Worm (Caenorhabditis elegans) whole organism, mixed stage, embryonic: ENCODE data around the gene nep-17.

Experiments used
- M03D4.4 ChIP-seq: sonication (generic microtip); optimal IDR thresholded peaks from 2 replicates; lab custom pipeline; 2017; ENCODE audit warnings: mild to moderate bottlenecking, missing genetic modification characterization, missing compliant biosample characterization
- bed-3 ChIP-seq: fragments of 200-800 bp; sonication (Bioruptor generic); optimal IDR thresholded peaks from 3 replicates; lab custom pipeline; 2018; ENCODE audit warnings: mild to moderate bottlenecking, missing genetic modification characterization, moderate library complexity, missing compliant biosample characterization
- blmp-1 ChIP-seq: fragments of 150-350 bp; optimal IDR thresholded peaks from 2 replicates; lab custom pipeline; 2014; ENCODE audit warnings: missing biosample characterization, missing genetic modification characterization
- ceh-39 ChIP-seq: fragments of 150-350 bp; optimal IDR thresholded peaks from 2 replicates; lab custom pipeline; 2014; ENCODE audit warnings: missing biosample characterization, missing genetic modification characterization
- ceh-43 ChIP-seq: fragments of 200-800 bp; sonication (Bioruptor generic); optimal IDR thresholded peaks from 2 replicates; lab custom pipeline; 2018; ENCODE audit warnings: mild to moderate bottlenecking, missing genetic modification characterization, moderate library complexity, missing compliant biosample characterization
- ceh-83 ChIP-seq: fragments of 200-800 bp; sonication (Bioruptor generic); optimal IDR thresholded peaks from 2 replicates; lab custom pipeline; 2018; ENCODE audit warnings: mild to moderate bottlenecking, missing genetic modification characterization, missing compliant biosample characterization
- ces-1 ChIP-seq: fragments of 150-350 bp; optimal IDR thresholded peaks from 2 replicates; lab custom pipeline; 2014; ENCODE audit warnings: missing biosample characterization, missing genetic modification reagents, missing genetic modification characterization
- cnd-1 ChIP-seq: fragments of 200-800 bp; sonication (Bioruptor generic); optimal IDR thresholded peaks from 2 replicates; lab custom pipeline; 2018; ENCODE audit warnings: mild to moderate bottlenecking, missing genetic modification characterization, missing compliant biosample characterization
- drap-1 ChIP-seq: fragments of 200-800 bp; sonication (Bioruptor generic); optimal IDR thresholded peaks from 3 replicates; lab custom pipeline; 2018; ENCODE audit warnings: mild to moderate bottlenecking, missing genetic modification characterization, missing compliant biosample characterization
- elt-1 ChIP-seq: sonication (generic microtip); optimal IDR thresholded peaks from 2 replicates; lab custom pipeline; 2017; ENCODE audit warnings: missing genetic modification characterization, mild to moderate bottlenecking, missing compliant biosample characterization, antibody characterized with exemption, moderate library complexity, borderline replicate concordance; ENCODE audit not compliant: insufficient read depth
- elt-3 ChIP-seq: fragments of 150-350 bp; optimal IDR thresholded peaks from 2 replicates; lab custom pipeline; 2014; ENCODE audit warnings: missing biosample characterization, missing genetic modification characterization
- flh-1 ChIP-seq: fragments of 200-800 bp; sonication (Bioruptor generic); optimal IDR thresholded peaks from 2 replicates; lab custom pipeline; 2018; ENCODE audit warnings: mild to moderate bottlenecking, missing genetic modification characterization, moderate library complexity, missing compliant biosample characterization
- ham-2 ChIP-seq: fragments of 200-800 bp; sonication (Bioruptor generic); optimal IDR thresholded peaks from 2 replicates; lab custom pipeline; 2018; ENCODE audit warnings: mild to moderate bottlenecking, missing genetic modification characterization, missing compliant biosample characterization
- hlh-1 ChIP-seq: fragments of 150-350 bp; optimal IDR thresholded peaks from 2 replicates; lab custom pipeline; 2014; ENCODE audit warnings: missing biosample characterization, missing genetic modification reagents, missing genetic modification characterization
- lin-13 ChIP-seq: fragments of 150-350 bp; optimal IDR thresholded peaks from 2 replicates; lab custom pipeline; 2014; ENCODE audit warnings: missing biosample characterization, missing genetic modification characterization
- lin-32 ChIP-seq: fragments of 200-800 bp; sonication (Bioruptor generic); optimal IDR thresholded peaks from 2 replicates; lab custom pipeline; 2018; ENCODE audit warnings: mild to moderate bottlenecking, missing genetic modification characterization, missing compliant biosample characterization
- lsy-2 ChIP-seq: fragments of 150-350 bp; optimal IDR thresholded peaks from 2 replicates; lab custom pipeline; 2014; ENCODE audit warnings: missing biosample characterization, missing genetic modification characterization
- mab-5 ChIP-seq: fragments of 150-350 bp; optimal IDR thresholded peaks from 2 replicates; lab custom pipeline; 2014; ENCODE audit warnings: missing biosample characterization, missing genetic modification characterization
- mep-1 ChIP-seq: fragments of 150-350 bp; optimal IDR thresholded peaks from 2 replicates; lab custom pipeline; 2017; ENCODE audit warnings: missing biosample characterization, missing genetic modification reagents, missing genetic modification characterization, inconsistent platforms
- mls-2 ChIP-seq: sonication (generic microtip); optimal IDR thresholded peaks from 2 replicates; lab custom pipeline; 2016; ENCODE audit warnings: mild to moderate bottlenecking, missing genetic modification characterization, moderate library complexity, missing compliant biosample characterization
- nhr-12 ChIP-seq: fragments of 150-350 bp; optimal IDR thresholded peaks from 2 replicates; lab custom pipeline; 2014; ENCODE audit warnings: missing biosample characterization, missing genetic modification characterization
- nhr-2 ChIP-seq: fragments of 150-350 bp; optimal IDR thresholded peaks from 2 replicates; lab custom pipeline; 2014; ENCODE audit warnings: missing biosample characterization, missing genetic modification characterization
- nhr-237 ChIP-seq: fragments of 150-350 bp; optimal IDR thresholded peaks from 2 replicates; lab custom pipeline; 2014; ENCODE audit warnings: missing biosample characterization, missing genetic modification characterization
- nhr-28 ChIP-seq: fragments of 150-350 bp; optimal IDR thresholded peaks from 2 replicates; lab custom pipeline; 2014; ENCODE audit warnings: missing biosample characterization, missing genetic modification characterization
- nhr-76 ChIP-seq: sonication (generic microtip); optimal IDR thresholded peaks from 2 replicates; lab custom pipeline; 2017; ENCODE audit warnings: missing biosample characterization, missing genetic modification characterization
- pha-4 ChIP-seq: fragments of 150-350 bp; optimal IDR thresholded peaks from 2 replicates; lab custom pipeline; 2018; ENCODE audit warnings: missing biosample characterization, missing genetic modification reagents, missing genetic modification characterization
- sem-2 ChIP-seq: fragments of 200-800 bp; sonication (Bioruptor generic); optimal IDR thresholded peaks from 2 replicates; lab custom pipeline; 2018; ENCODE audit warnings: mild to moderate bottlenecking, missing genetic modification characterization, missing compliant biosample characterization
- snpc-4 ChIP-seq: fragments of 150-350 bp; optimal IDR thresholded peaks from 2 replicates; lab custom pipeline; 2014; ENCODE audit warnings: missing biosample characterization, missing genetic modification characterization
- sptf-1 ChIP-seq: sonication (generic microtip); optimal IDR thresholded peaks from 2 replicates; lab custom pipeline; 2017; ENCODE audit warnings: mild to moderate bottlenecking, missing genetic modification characterization, moderate library complexity, missing compliant biosample characterization
- tbx-8 ChIP-seq: fragments of 200-800 bp; sonication (Bioruptor generic); optimal IDR thresholded peaks from 2 replicates; lab custom pipeline; 2018; ENCODE audit warnings: mild to moderate bottlenecking, missing genetic modification characterization, moderate library complexity, missing compliant biosample characterization
- unc-120 ChIP-seq: sonication (generic microtip); optimal IDR thresholded peaks from 2 replicates; lab custom pipeline; 2017; ENCODE audit warnings: missing genetic modification characterization, missing compliant biosample characterization; ENCODE audit not compliant: poor library complexity, severe bottlenecking
- unc-39 ChIP-seq: fragments of 150-350 bp; optimal IDR thresholded peaks from 2 replicates; lab custom pipeline; 2014; ENCODE audit warnings: missing biosample characterization, missing genetic modification characterization
- unc-62 ChIP-seq: fragments of 150-350 bp; optimal IDR thresholded peaks from 2 replicates; lab custom pipeline; 2014; ENCODE audit warnings: missing biosample characterization, missing genetic modification reagents, missing genetic modification characterization
- zip-8 ChIP-seq: fragments of 150-350 bp; optimal IDR thresholded peaks from 2 replicates; lab custom pipeline; 2014; ENCODE audit warnings: missing biosample characterization, missing genetic modification characterization
- ztf-11 ChIP-seq: fragments of 150-350 bp; optimal IDR thresholded peaks from 2 replicates; lab custom pipeline; 2014; ENCODE audit warnings: missing biosample characterization, missing genetic modification characterization

nep-17 gene

ce11 chrII:13507535-13507934 is at the start of gene nep-17:
nep-17 (plus strand) TSS chrII:13507819.
- TF ChIP-seq nhr-237 (tag; lab: Kevin White, UChicago) = no peak
- no peak for TF ChIP-seq unc-39 (tag; lab: Kevin White, UChicago)
- TF ChIP-seq nhr-28 = no peak
- no peak for TF ChIP-seq ces-1 (GFP tag; lab: Kevin White, UChicago)
- no peak for TF ChIP-seq mls-2 (tag; lab: Kevin White, UChicago)
- no peak for TF ChIP-seq unc-120 (tag; lab: Kevin White, UChicago)
- no peak for TF ChIP-seq lin-13 (tag; lab: Kevin White, UChicago)
- no peak for TF ChIP-seq pha-4 (tag; lab: Kevin White, UChicago)
- no peak for TF ChIP-seq nhr-76 (tag; lab: Kevin White, UChicago)

DNA sequence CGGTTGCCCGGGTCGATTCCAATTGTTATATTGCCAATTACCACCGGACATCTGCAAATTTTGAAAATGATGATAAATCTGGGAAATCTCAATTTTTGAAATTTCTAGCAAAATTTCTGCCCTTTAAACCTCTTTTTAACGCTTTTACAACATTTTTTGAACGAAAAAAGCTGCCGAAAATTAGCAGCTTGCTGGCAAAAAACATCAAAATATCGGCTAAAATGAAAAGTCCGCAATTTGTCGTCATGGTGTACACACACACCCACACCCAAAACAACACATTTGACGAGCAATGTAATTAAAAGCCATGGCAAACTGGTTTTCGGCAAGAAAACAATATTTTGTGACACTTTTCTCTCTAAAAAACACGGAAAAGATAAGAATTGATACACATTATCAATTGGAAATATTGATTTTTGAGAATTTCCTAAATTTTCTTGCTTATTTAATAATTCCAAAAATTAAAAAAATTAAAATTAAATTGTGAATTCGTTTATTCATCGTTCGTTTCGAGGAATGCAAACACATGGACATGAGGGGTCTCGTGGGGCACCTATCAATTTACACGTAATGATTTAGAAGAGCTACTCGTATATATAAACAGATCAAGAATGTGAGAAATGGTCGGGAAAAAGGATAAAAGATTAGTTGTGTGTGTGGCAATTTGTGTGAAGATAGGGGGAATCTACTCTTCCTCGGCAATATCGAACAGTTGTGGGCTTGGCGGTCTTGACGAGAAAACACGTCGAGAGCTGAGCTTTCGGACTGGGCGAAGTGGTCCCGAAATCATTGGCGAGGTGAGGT is 46.8 kb upstream of the nep-17 start, which contains the start of gene pqn-27:
Gene pqn-27 (minus strand): TSS at position 51 of the 804 bp plus-strand sequence.
- no peak for TF ChIP-seq bed-3 (GFP tag; lab: Kevin White, UChicago)
- no peak for TF ChIP-seq M03D4.4 (tag; lab: Kevin White, UChicago)
- peak; percentile 26 for TF ChIP-seq pha-4 (tag; lab: Kevin White, UChicago)
- no peak for TF ChIP-seq blmp-1 (tag; lab: Kevin White, UChicago)
- TF ChIP-seq sem-2 (GFP tag; lab: Kevin White, UChicago) = no peak
- TF ChIP-seq unc-62 (GFP tag; lab: Kevin White, UChicago) = peak; percentile 23
- TF ChIP-seq unc-39 (tag; lab: Kevin White, UChicago) = no peak
- no peak for TF ChIP-seq nhr-76 (tag; lab: Kevin White, UChicago)
- TF ChIP-seq mab-5 (tag; lab: Kevin White, UChicago) = peak; percentile 44
- no peak for TF ChIP-seq cnd-1 (tag; lab: Kevin White, UChicago)
- no peak for TF ChIP-seq snpc-4 (tag; lab: Kevin White, UChicago)
- no peak for TF ChIP-seq ztf-11
- no peak for TF ChIP-seq elt-1 (tag; lab: Kevin White, UChicago)
- TF ChIP-seq ces-1 (GFP tag; lab: Kevin White, UChicago) = peak; percentile 87
- TF ChIP-seq mls-2 (tag; lab: Kevin White, UChicago) = no peak
- TF ChIP-seq nhr-12 (tag; lab: Kevin White, UChicago) = no peak
- TF ChIP-seq lin-32 (GFP tag; lab: Kevin White, UChicago) = no peak
- no peak for TF ChIP-seq elt-3
- no peak for TF ChIP-seq flh-1 (GFP tag; lab: Kevin White, UChicago)
- no peak for TF ChIP-seq ceh-39 (tag; lab: Kevin White, UChicago)
- no peak for TF ChIP-seq lin-13 (tag; lab: Kevin White, UChicago)
- TF ChIP-seq unc-120 (tag; lab: Kevin White, UChicago) = no peak
- TF ChIP-seq nhr-237 (tag; lab: Kevin White, UChicago) = peak; percentile 19
- TF ChIP-seq tbx-8 (GFP tag; lab: Kevin White, UChicago) = no peak
- TF ChIP-seq nhr-2 (tag; lab: Kevin White, UChicago) = no peak
- TF ChIP-seq sptf-1 (tag; lab: Kevin White, UChicago) = peak; percentile 19
- peak; percentile 59 for TF ChIP-seq lsy-2
- no peak for TF ChIP-seq nhr-28
- peak; percentile 18 for TF ChIP-seq hlh-1 (tag; lab: Kevin White, UChicago)
- no peak for TF ChIP-seq ceh-83 (GFP tag; lab: Kevin White, UChicago)
- TF ChIP-seq ham-2 (GFP tag; lab: Kevin White, UChicago) = peak; percentile 46
- no peak for TF ChIP-seq zip-8 (tag; lab: Kevin White, UChicago)
- TF ChIP-seq ceh-43 (GFP tag; lab: Kevin White, UChicago) = no peak
- peak; percentile 50 for TF ChIP-seq mep-1
- TF ChIP-seq drap-1 (GFP tag; lab: Kevin White, UChicago) = no peak
